Fruit fly (Drosophila melanogaster) whole organism, prepupa: ENCODE results near the gene dar1.

Experiments
- CG10631 ChIP-seq: fragments of 200-800 bp; sonication (Bioruptor generic); optimal IDR thresholded peaks from 2 replicates; lab custom pipeline; 2016; ENCODE audit warnings: missing biosample characterization, missing genetic modification characterization
- CG11294 ChIP-seq: fragments of 200-800 bp; sonication (Bioruptor generic); IDR thresholded peaks from 2 replicates; pipeline ENCODE4 v1.3.6; 2022; ENCODE audit warnings: missing biosample characterization, missing genetic modification characterization
- CG11762 ChIP-seq: fragments of 200-800 bp; sonication (Bioruptor generic); optimal IDR thresholded peaks from 3 replicates; lab custom pipeline; 2016; ENCODE audit warnings: missing biosample characterization, missing genetic modification characterization; ENCODE audit not compliant: insufficient read depth
- CG11902 ChIP-seq: fragments of 200-800 bp; sonication (Bioruptor generic); optimal IDR thresholded peaks from 3 replicates; lab custom pipeline; 2016; ENCODE audit warnings: missing biosample characterization, missing genetic modification characterization
- CG15336 ChIP-seq: fragments of 200-800 bp; sonication (Bioruptor generic); IDR thresholded peaks from 2 replicates; pipeline ENCODE4 v1.3.6; 2022; ENCODE audit warnings: missing biosample characterization, missing genetic modification characterization
- CG1621 ChIP-seq: fragments of 200-800 bp; sonication (Bioruptor generic); optimal IDR thresholded peaks from 3 replicates; lab custom pipeline; 2018; ENCODE audit warnings: missing biosample characterization, mild to moderate bottlenecking, missing genetic modification characterization
- CG16779 ChIP-seq: fragments of 200-800 bp; sonication (Bioruptor generic); optimal IDR thresholded peaks from 3 replicates; lab custom pipeline; 2017; ENCODE audit warnings: missing biosample characterization, mild to moderate bottlenecking, missing genetic modification characterization
- CG3032 ChIP-seq: fragments of 200-800 bp; optimal IDR thresholded peaks from 2 replicates; lab custom pipeline; 2019; ENCODE audit warnings: missing biosample characterization, mild to moderate bottlenecking, missing genetic modification characterization, moderate library complexity
- CG31627 ChIP-seq: fragments of 200-800 bp; sonication (Bioruptor generic); optimal IDR thresholded peaks from 3 replicates; lab custom pipeline; 2016; ENCODE audit warnings: missing biosample characterization, missing genetic modification characterization
- CG34406 ChIP-seq: fragments of 200-800 bp; sonication (Bioruptor generic); optimal IDR thresholded peaks from 3 replicates; lab custom pipeline; 2016; ENCODE audit warnings: missing biosample characterization, missing genetic modification characterization
- CG3919 ChIP-seq: fragments of 200-800 bp; sonication (Bioruptor generic); optimal IDR thresholded peaks from 3 replicates; lab custom pipeline; 2016; ENCODE audit warnings: missing biosample characterization, missing genetic modification characterization
- CG4318 ChIP-seq: fragments of 200-800 bp; sonication (Bioruptor generic); optimal IDR thresholded peaks from 3 replicates; lab custom pipeline; 2017; ENCODE audit warnings: missing biosample characterization, mild to moderate bottlenecking, missing genetic modification characterization
- CG6163 ChIP-seq: fragments of 200-800 bp; sonication (Bioruptor generic); IDR thresholded peaks from 3 replicates; pipeline ENCODE4 v1.3.6; 2022; ENCODE audit warnings: missing biosample characterization, missing genetic modification characterization
- CG6276 ChIP-seq: fragments of 200-800 bp; sonication (Bioruptor generic); optimal IDR thresholded peaks from 2 replicates; lab custom pipeline; 2017; ENCODE audit warnings: missing biosample characterization, mild to moderate bottlenecking, missing genetic modification characterization
- CG6792 ChIP-seq: fragments of 200-800 bp; sonication (Bioruptor generic); optimal IDR thresholded peaks from 3 replicates; lab custom pipeline; 2016; ENCODE audit warnings: missing biosample characterization, missing genetic modification characterization
- CG6854 ChIP-seq: fragments of 200-800 bp; sonication (Bioruptor generic); optimal IDR thresholded peaks from 2 replicates; lab custom pipeline; 2017; ENCODE audit warnings: missing biosample characterization, mild to moderate bottlenecking, missing genetic modification characterization
- CG7368 ChIP-seq: fragments of 200-800 bp; sonication (Bioruptor generic); optimal IDR thresholded peaks from 3 replicates; lab custom pipeline; 2016; ENCODE audit warnings: missing biosample characterization, missing genetic modification characterization
- CG8632 ChIP-seq: fragments of 200-800 bp; sonication (Bioruptor generic); optimal IDR thresholded peaks from 3 replicates; lab custom pipeline; 2016; ENCODE audit warnings: missing biosample characterization, missing genetic modification characterization
- CG9139 ChIP-seq: fragments of 200-800 bp; sonication (Bioruptor generic); optimal IDR thresholded peaks from 3 replicates; lab custom pipeline; 2017; ENCODE audit warnings: missing biosample characterization, mild to moderate bottlenecking, missing genetic modification characterization
- Eip75B ChIP-seq: fragments of 200-800 bp; sonication (Bioruptor generic); optimal IDR thresholded peaks from 3 replicates; lab custom pipeline; 2016; ENCODE audit warnings: missing biosample characterization, missing genetic modification characterization
- Eip93F ChIP-seq: fragments of 200-800 bp; sonication (Bioruptor generic); optimal IDR thresholded peaks from 2 replicates; lab custom pipeline; 2016; ENCODE audit warnings: missing biosample characterization, mild to moderate bottlenecking, missing genetic modification characterization
- Ets21C ChIP-seq: fragments of 200-800 bp; sonication (Bioruptor generic); optimal IDR thresholded peaks from 3 replicates; lab custom pipeline; 2016; ENCODE audit warnings: missing biosample characterization, missing genetic modification characterization
- Gug ChIP-seq: fragments of 200-800 bp; sonication (Bioruptor generic); IDR thresholded peaks from 2 replicates; pipeline ENCODE4 v1.3.6; 2022; ENCODE audit warnings: missing biosample characterization, missing genetic modification characterization
- Hr38 ChIP-seq: sonication (Bioruptor generic); optimal IDR thresholded peaks from 2 replicates; lab custom pipeline; 2016; ENCODE audit warnings: missing biosample characterization, missing genetic modification characterization
- Hr39 ChIP-seq: fragments of 200-800 bp; sonication (Bioruptor generic); optimal IDR thresholded peaks from 2 replicates; lab custom pipeline; 2016; ENCODE audit warnings: missing biosample characterization, missing genetic modification characterization
- Lpt ChIP-seq: fragments of 200-800 bp; sonication (Bioruptor generic); optimal IDR thresholded peaks from 3 replicates; lab custom pipeline; 2016; ENCODE audit warnings: missing biosample characterization, missing genetic modification characterization
- Met ChIP-seq: fragments of 200-800 bp; sonication (Bioruptor generic); optimal IDR thresholded peaks from 3 replicates; lab custom pipeline; 2016; ENCODE audit warnings: missing biosample characterization, missing genetic modification characterization
- Smox ChIP-seq: fragments of 200-800 bp; sonication (Bioruptor generic); optimal IDR thresholded peaks from 3 replicates; lab custom pipeline; 2016; ENCODE audit warnings: missing biosample characterization, missing genetic modification characterization
- Sox102F ChIP-seq: fragments of 200-800 bp; sonication (Bioruptor generic); optimal IDR thresholded peaks from 2 replicates; lab custom pipeline; 2016; ENCODE audit warnings: missing biosample characterization, mild to moderate bottlenecking, missing genetic modification characterization
- Sox15 ChIP-seq: fragments of 200-800 bp; sonication (Bioruptor generic); optimal IDR thresholded peaks from 3 replicates; lab custom pipeline; 2016; ENCODE audit warnings: missing biosample characterization, missing genetic modification characterization
- achi ChIP-seq: fragments of 200-800 bp; sonication (Bioruptor generic); optimal IDR thresholded peaks from 3 replicates; lab custom pipeline; 2016; ENCODE audit warnings: missing biosample characterization, missing genetic modification characterization
- acj6 ChIP-seq: fragments of 200-800 bp; sonication (Bioruptor generic); optimal IDR thresholded peaks from 3 replicates; lab custom pipeline; 2016; ENCODE audit warnings: missing biosample characterization, missing genetic modification characterization
- dac ChIP-seq: fragments of 200-800 bp; sonication (Bioruptor generic); optimal IDR thresholded peaks from 2 replicates; lab custom pipeline; 2017; ENCODE audit warnings: missing biosample characterization, mild to moderate bottlenecking, missing genetic modification characterization
- dsx ChIP-seq: fragments of 200-800 bp; optimal IDR thresholded peaks from 3 replicates; lab custom pipeline; 2019; ENCODE audit warnings: missing biosample characterization, mild to moderate bottlenecking, missing genetic modification characterization, moderate library complexity; ENCODE audit not compliant: poor library complexity, severe bottlenecking
- eg ChIP-seq: fragments of 200-800 bp; sonication (Bioruptor generic); IDR thresholded peaks from 3 replicates; pipeline ENCODE4 v1.3.6; 2022; ENCODE audit warnings: missing biosample characterization, missing genetic modification characterization
- esn ChIP-seq: fragments of 200-800 bp; sonication (Bioruptor generic); optimal IDR thresholded peaks from 2 replicates; lab custom pipeline; 2016; ENCODE audit warnings: missing biosample characterization, mild to moderate bottlenecking, missing genetic modification characterization, moderate library complexity
- fd59A ChIP-seq: fragments of 200-800 bp; sonication (Bioruptor generic); optimal IDR thresholded peaks from 2 replicates; lab custom pipeline; 2017; ENCODE audit warnings: missing biosample characterization, mild to moderate bottlenecking, missing genetic modification characterization, missing genetic modification reagents
- fd85E ChIP-seq: fragments of 200-800 bp; sonication (Bioruptor generic); optimal IDR thresholded peaks from 3 replicates; lab custom pipeline; 2016; ENCODE audit warnings: missing biosample characterization, missing genetic modification characterization
- fkh ChIP-seq: fragments of 200-800 bp; sonication (Bioruptor generic); optimal IDR thresholded peaks from 3 replicates; lab custom pipeline; 2017; ENCODE audit warnings: missing biosample characterization, mild to moderate bottlenecking, missing genetic modification characterization, moderate library complexity
- lz ChIP-seq: fragments of 200-800 bp; sonication (Bioruptor generic); optimal IDR thresholded peaks from 3 replicates; lab custom pipeline; 2016; ENCODE audit warnings: missing biosample characterization, missing genetic modification characterization
- net ChIP-seq: fragments of 200-800 bp; sonication (Bioruptor generic); optimal IDR thresholded peaks from 3 replicates; lab custom pipeline; 2016; ENCODE audit warnings: missing biosample characterization, missing genetic modification characterization
- pdm3 ChIP-seq: fragments of 200-800 bp; sonication (Bioruptor generic); optimal IDR thresholded peaks from 3 replicates; lab custom pipeline; 2016; ENCODE audit warnings: missing biosample characterization, missing genetic modification characterization
- salr ChIP-seq, 2 experiments: fragments of 200-800 bp; sonication (Bioruptor generic); optimal IDR thresholded peaks; 3 replicates each; lab custom pipeline; 2016 to 2018; ENCODE audit warnings: missing biosample characterization in 2 of 2, missing genetic modification characterization in 2 of 2, mild to moderate bottlenecking in 1 of 2
- spab ChIP-seq: fragments of 200-800 bp; sonication (Bioruptor generic); optimal IDR thresholded peaks from 2 replicates; lab custom pipeline; 2017; ENCODE audit warnings: missing biosample characterization, mild to moderate bottlenecking, missing genetic modification characterization, missing genetic modification reagents
- svp ChIP-seq: fragments of 200-800 bp; sonication (Bioruptor generic); peaks from one replicate; lab custom pipeline; 2016; ENCODE audit warnings: missing biosample characterization, missing genetic modification characterization

dar1 gene

DNA sequence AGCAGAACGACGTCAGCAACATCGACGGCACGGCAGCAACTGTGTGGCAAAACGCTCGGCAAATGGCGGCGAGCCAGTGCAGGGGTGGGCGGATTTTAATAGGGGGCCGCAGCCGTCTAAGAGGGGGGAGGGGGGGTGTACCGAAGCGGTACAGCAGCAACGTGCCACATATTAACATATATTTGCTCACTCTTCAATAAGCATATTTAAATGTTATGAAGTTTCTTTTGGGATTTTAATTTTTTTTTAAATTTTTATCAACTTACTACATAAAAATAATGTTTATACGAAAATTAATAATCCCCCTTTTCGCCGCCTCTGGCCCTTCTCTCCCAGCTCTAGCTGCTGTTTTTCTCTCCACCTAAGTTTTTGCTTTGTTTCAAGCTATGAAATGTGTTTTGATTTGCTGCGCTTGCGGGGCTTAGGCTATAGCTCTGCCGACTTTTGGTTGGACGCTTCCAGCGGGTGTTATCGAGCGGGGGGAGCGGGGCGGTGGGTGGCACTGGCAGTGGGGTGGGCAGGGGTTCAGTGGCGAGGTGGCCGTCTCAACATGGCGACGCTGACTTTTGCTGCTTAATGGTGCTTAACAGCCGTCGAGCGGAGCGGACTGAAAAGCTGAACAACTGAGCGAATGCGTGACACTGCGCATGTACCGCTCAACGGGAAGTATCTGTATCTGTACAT is 6.5 kb downstream of the dar1 start (continued):
- TF ChIP-seq CG15336 (peak; percentile 90), lz (GFP tag; lab: Kevin White, UChicago) (no peak), CG8632 (GFP tag; lab: Kevin White, UChicago) (peak; percentile 45), CG6276 (GFP tag; lab: Kevin White, UChicago) (peak; percentile 74), CG31627 (GFP tag; lab: Kevin White, UChicago) (no peak), CG16779 (tag; lab: Kevin White, UChicago) (peak; percentile 27), dac (GFP tag; lab: Kevin White, UChicago) (peak; percentile 84), fd85E (GFP tag; lab: Kevin White, UChicago) (no peak), eg (peak; percentile 87), achi (GFP tag; lab: Kevin White, UChicago) (peak; percentile 70), CG9139 (GFP tag; lab: Kevin White, UChicago) (no peak), CG4318 (GFP tag; lab: Kevin White, UChicago) (peak; percentile 83), Eip75B (no peak), CG11762 (peak; percentile 13), CG11902 (GFP tag; lab: Kevin White, UChicago) (peak; percentile 10), spab (GFP tag; lab: Kevin White, UChicago) (peak; percentile 60), CG7368 (no peak), fkh (GFP tag; lab: Kevin White, UChicago) (peak; percentile 11), Sox102F (no peak), Gug (GFP tag; lab: Robert Waterston, UW) (peak; percentile 85), CG3032 (tag; lab: Kevin White, UChicago) (peak; percentile 48), Met (no peak), CG6792 (GFP tag; lab: Kevin White, UChicago) (peak; percentile 60), CG1621 (tag; lab: Kevin White, UChicago) (peak; percentile 26)

DNA sequence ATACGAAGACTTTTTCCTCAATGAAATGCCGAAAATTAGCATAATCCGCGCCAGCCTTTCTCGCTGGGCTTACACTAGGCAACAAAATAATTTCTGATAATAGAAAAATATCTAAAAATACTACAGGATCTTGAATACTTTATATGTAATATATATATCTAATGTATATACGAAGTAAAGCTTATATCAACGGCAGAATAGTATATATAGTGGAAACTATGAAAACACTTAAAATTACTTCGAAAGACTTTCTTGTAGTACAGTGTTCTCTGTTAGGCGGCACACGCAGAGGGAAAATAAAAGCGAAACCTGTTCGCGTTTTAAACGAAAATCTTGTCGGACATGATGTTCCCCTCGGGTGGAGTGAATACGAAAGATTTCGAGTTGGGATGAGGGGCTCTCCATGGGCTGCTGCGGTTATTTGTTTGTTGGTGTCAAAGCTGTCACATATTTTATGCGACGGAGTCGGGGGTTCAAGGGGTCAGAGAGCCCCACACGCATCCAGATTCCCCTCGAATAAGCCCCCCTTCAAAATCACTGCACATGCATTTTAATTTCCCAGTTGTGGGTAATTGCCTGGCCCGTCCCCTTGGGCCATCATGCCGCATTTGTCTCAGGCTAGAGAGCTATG is 8.1 kb downstream of the dar1 start:
- peak; percentile 47 for TF ChIP-seq Met
- TF ChIP-seq Smox (GFP tag; lab: Kevin White, UChicago) = peak; percentile 37
- TF ChIP-seq CG34406 (GFP tag; lab: Kevin White, UChicago) = peak; percentile 65
- TF ChIP-seq svp (GFP tag; lab: Kevin White, UChicago) = peak; percentile 71
- peak; percentile 82; the same call in 2 of the 3 replicates for TF ChIP-seq eg
- TF ChIP-seq Ets21C (GFP tag; lab: Kevin White, UChicago) = no peak
- TF ChIP-seq CG15336 = peak; percentile 88
- peak; percentile 14 for TF ChIP-seq CG6854 (GFP tag; lab: Kevin White, UChicago)
- peak; percentile 64 for TF ChIP-seq CG8632 (GFP tag; lab: Kevin White, UChicago)
- TF ChIP-seq salr (GFP tag; optimal IDR thresholded peaks at IDR 0.05; lab: Kevin White, UChicago) = peak in 1 of 2 experiments; percentile 39
- no peak for TF ChIP-seq Eip93F
- peak; percentile 73 for TF ChIP-seq CG3032 (tag; lab: Kevin White, UChicago)
- TF ChIP-seq net (GFP tag; lab: Kevin White, UChicago) = peak; percentile 55
- TF ChIP-seq pdm3 = peak; percentile 41
- TF ChIP-seq fkh (GFP tag; lab: Kevin White, UChicago) = no peak
- TF ChIP-seq Hr39 (GFP tag; lab: Kevin White, UChicago) = no peak
- peak; percentile 13 for TF ChIP-seq lz (GFP tag; lab: Kevin White, UChicago)
- TF ChIP-seq CG6276 (GFP tag; lab: Kevin White, UChicago) = peak; percentile 79
- TF ChIP-seq Gug (GFP tag; lab: Robert Waterston, UW) = no peak
- TF ChIP-seq acj6 (GFP tag; lab: Kevin White, UChicago) = peak; percentile 33
- peak; percentile 50 for TF ChIP-seq CG11762
- peak; percentile 54 for TF ChIP-seq fd59A (GFP tag; lab: Kevin White, UChicago)
- TF ChIP-seq Hr38 (GFP tag; lab: Kevin White, UChicago) = no peak
- no peak for TF ChIP-seq Sox15
- peak; percentile 57 for TF ChIP-seq CG10631
- peak; percentile 42 for TF ChIP-seq CG1621 (tag; lab: Kevin White, UChicago)
- TF ChIP-seq CG11294 = 0 out of 2 replicates have a peak, but pooled peaks have one; percentile 18
- TF ChIP-seq CG4318 (GFP tag; lab: Kevin White, UChicago) = peak; percentile 34
- TF ChIP-seq Eip75B = peak; percentile 40
- TF ChIP-seq CG3919 (GFP tag; lab: Kevin White, UChicago) = peak; percentile 60
- no peak for TF ChIP-seq CG11902 (GFP tag; lab: Kevin White, UChicago)
- no peak for TF ChIP-seq CG31627 (GFP tag; lab: Kevin White, UChicago)
- peak; percentile 79 for TF ChIP-seq dsx (GFP tag; lab: Kevin White, UChicago)
- peak; percentile 65 for TF ChIP-seq CG6792 (GFP tag; lab: Kevin White, UChicago)
- TF ChIP-seq dac (GFP tag; lab: Kevin White, UChicago) = peak; percentile 8
- TF ChIP-seq esn (GFP tag; lab: Kevin White, UChicago) = peak; percentile 56
- peak; percentile 77; the same call in 2 of the 3 replicates for TF ChIP-seq CG6163
- peak; percentile 29 for TF ChIP-seq Lpt (GFP tag; lab: Kevin White, UChicago)
- peak; percentile 64 for TF ChIP-seq spab (GFP tag; lab: Kevin White, UChicago)
